Worm (Caenorhabditis elegans) whole organism, late embryonic: Measurements from ENCODE around the gene F09C6.3.

Source experiments
- C08G9.2 ChIP-seq: sonication (generic microtip); optimal IDR thresholded peaks from 2 replicates; lab custom pipeline; 2016; ENCODE audit warnings: mild to moderate bottlenecking, missing genetic modification characterization, moderate library complexity, missing compliant biosample characterization
- F13H6.1 ChIP-seq: sonication (generic microtip); optimal IDR thresholded peaks from 2 replicates; lab custom pipeline; 2016; ENCODE audit warnings: missing genetic modification characterization, missing compliant biosample characterization
- K02D7.2 ChIP-seq: sonication (generic microtip); optimal IDR thresholded peaks from 2 replicates; lab custom pipeline; 2017; ENCODE audit warnings: mild to moderate bottlenecking, missing genetic modification characterization, missing compliant biosample characterization
- K09A11.1 ChIP-seq: sonication (generic microtip); optimal IDR thresholded peaks from 2 replicates; lab custom pipeline; 2017; ENCODE audit warnings: antibody characterized with exemption, mild to moderate bottlenecking, missing genetic modification characterization, missing compliant biosample characterization; ENCODE audit not compliant: insufficient read depth
- T23F11.4 ChIP-seq: fragments of 200-800 bp; sonication (Bioruptor generic); optimal IDR thresholded peaks from 2 replicates; lab custom pipeline; 2018; ENCODE audit warnings: mild to moderate bottlenecking, missing genetic modification characterization, missing compliant biosample characterization
- ceh-18 ChIP-seq: sonication (generic microtip); optimal IDR thresholded peaks from 2 replicates; lab custom pipeline; 2016; ENCODE audit warnings: missing genetic modification characterization, missing compliant biosample characterization
- ceh-19 ChIP-seq: fragments of 200-800 bp; sonication (Bioruptor generic); optimal IDR thresholded peaks from 2 replicates; lab custom pipeline; 2018; ENCODE audit warnings: mild to moderate bottlenecking, missing genetic modification characterization, missing compliant biosample characterization
- ceh-22 ChIP-seq: sonication (generic microtip); optimal IDR thresholded peaks from 2 replicates; lab custom pipeline; 2017; ENCODE audit warnings: missing biosample characterization, missing genetic modification characterization
- ceh-24 ChIP-seq: sonication (generic microtip); optimal IDR thresholded peaks from 2 replicates; lab custom pipeline; 2016; ENCODE audit warnings: mild to moderate bottlenecking, missing genetic modification characterization, missing compliant biosample characterization
- ceh-34 ChIP-seq: sonication (generic microtip); optimal IDR thresholded peaks from 2 replicates; lab custom pipeline; 2016; ENCODE audit warnings: mild to moderate bottlenecking, missing genetic modification characterization, missing compliant biosample characterization
- ceh-48 ChIP-seq: sonication (generic microtip); optimal IDR thresholded peaks from 2 replicates; lab custom pipeline; 2016; ENCODE audit warnings: missing genetic modification characterization, inconsistent platforms, missing compliant biosample characterization
- ceh-9 ChIP-seq: sonication (generic microtip); optimal IDR thresholded peaks from 2 replicates; lab custom pipeline; 2016; ENCODE audit warnings: mild to moderate bottlenecking, missing genetic modification characterization, inconsistent platforms, missing compliant biosample characterization
- che-1 ChIP-seq: sonication (generic microtip); optimal IDR thresholded peaks from 2 replicates; lab custom pipeline; 2016; ENCODE audit warnings: mild to moderate bottlenecking, missing genetic modification characterization, missing compliant biosample characterization
- dmd-4 ChIP-seq: sonication (generic microtip); optimal IDR thresholded peaks from 2 replicates; lab custom pipeline; 2016; ENCODE audit warnings: borderline replicate concordance, missing genetic modification characterization, missing compliant biosample characterization
- dve-1 ChIP-seq: sonication (generic microtip); optimal IDR thresholded peaks from 2 replicates; lab custom pipeline; 2017; ENCODE audit warnings: antibody characterized with exemption, mild to moderate bottlenecking, missing genetic modification characterization, missing compliant biosample characterization
- elt-2 ChIP-seq: sonication (generic microtip); optimal IDR thresholded peaks from 2 replicates; lab custom pipeline; 2016; ENCODE audit warnings: missing genetic modification reagents, missing genetic modification characterization, missing compliant biosample characterization
- eyg-1 ChIP-seq: sonication (generic microtip); optimal IDR thresholded peaks from 2 replicates; lab custom pipeline; 2016; ENCODE audit warnings: missing genotype, missing genetic modification characterization, missing compliant biosample characterization
- fkh-10 ChIP-seq: fragments of 150-350 bp; optimal IDR thresholded peaks from 2 replicates; lab custom pipeline; 2014; ENCODE audit warnings: missing biosample characterization, missing genetic modification reagents, missing genetic modification characterization
- gmeb-2 ChIP-seq: sonication (generic microtip); optimal IDR thresholded peaks from 2 replicates; lab custom pipeline; 2016; ENCODE audit warnings: missing genetic modification characterization, inconsistent platforms, missing compliant biosample characterization
- hlh-6 ChIP-seq: sonication (generic microtip); optimal IDR thresholded peaks from 2 replicates; lab custom pipeline; 2016; ENCODE audit warnings: missing genotype, missing genetic modification characterization, missing compliant biosample characterization
- hlh-8 ChIP-seq: sonication (generic microtip); optimal IDR thresholded peaks from 2 replicates; lab custom pipeline; 2016; ENCODE audit warnings: missing genotype, missing genetic modification characterization, missing compliant biosample characterization
- lim-6 ChIP-seq: sonication (generic microtip); optimal IDR thresholded peaks from 2 replicates; lab custom pipeline; 2016; ENCODE audit warnings: missing genetic modification characterization, missing compliant biosample characterization
- lin-11 ChIP-seq: fragments of 200-800 bp; sonication (Bioruptor generic); optimal IDR thresholded peaks from 2 replicates; lab custom pipeline; 2018; ENCODE audit warnings: mild to moderate bottlenecking, missing genetic modification characterization, missing compliant biosample characterization
- odd-2 ChIP-seq: sonication (generic microtip); optimal IDR thresholded peaks from 2 replicates; lab custom pipeline; 2017; ENCODE audit warnings: antibody characterized with exemption, mild to moderate bottlenecking, missing genetic modification characterization, missing compliant biosample characterization
- pax-1 ChIP-seq: fragments of 150-350 bp; optimal IDR thresholded peaks from 2 replicates; lab custom pipeline; 2014; ENCODE audit warnings: missing biosample characterization, missing genetic modification characterization
- pha-2 ChIP-seq: sonication (generic microtip); optimal IDR thresholded peaks from 2 replicates; lab custom pipeline; 2017; ENCODE audit warnings: mild to moderate bottlenecking, missing genetic modification characterization, missing compliant biosample characterization
- ref-2 ChIP-seq: sonication (generic microtip); optimal IDR thresholded peaks from 2 replicates; lab custom pipeline; 2016; ENCODE audit warnings: missing genetic modification characterization, missing compliant biosample characterization
- sdc-2 ChIP-seq: sonication (generic microtip); optimal IDR thresholded peaks from 2 replicates; lab custom pipeline; 2016; ENCODE audit warnings: missing genotype, missing genetic modification characterization, missing compliant biosample characterization
- syd-9 ChIP-seq: sonication (generic microtip); optimal IDR thresholded peaks from 2 replicates; lab custom pipeline; 2016; ENCODE audit warnings: mild to moderate bottlenecking, missing genetic modification characterization, moderate library complexity, missing compliant biosample characterization
- tbx-2 ChIP-seq: sonication (generic microtip); optimal IDR thresholded peaks from 2 replicates; lab custom pipeline; 2016; ENCODE audit warnings: missing genetic modification characterization, missing compliant biosample characterization
- ttx-3 ChIP-seq: sonication (generic microtip); optimal IDR thresholded peaks from 2 replicates; lab custom pipeline; 2016; ENCODE audit warnings: missing genetic modification reagents, missing genetic modification characterization, missing compliant biosample characterization
- unc-3 ChIP-seq, 2 experiments: fragments of 200-800 bp in 1 of 2; sonication (Bioruptor generic) in 1 of 2; sonication (generic microtip) in 1 of 2; conservative IDR thresholded peaks in 1 of 2; optimal IDR thresholded peaks in 1 of 2; 2 replicates each; pipeline versions ENCODE4 v1.3.6 to Lab custom; 2016 to 2022; ENCODE audit warnings: missing compliant biosample characterization in 2 of 2, missing genetic modification characterization in 2 of 2, missing genetic modification reagents in 1 of 2
- unc-55 ChIP-seq: sonication (generic microtip); optimal IDR thresholded peaks from 2 replicates; lab custom pipeline; 2017; ENCODE audit warnings: missing biosample characterization, missing genetic modification reagents, missing genetic modification characterization
- zip-5 ChIP-seq: sonication (generic microtip); optimal IDR thresholded peaks from 2 replicates; lab custom pipeline; 2016; ENCODE audit warnings: missing genetic modification characterization, missing compliant biosample characterization
- ztf-16 ChIP-seq: sonication (generic microtip); optimal IDR thresholded peaks from 2 replicates; lab custom pipeline; 2017; ENCODE audit warnings: missing genetic modification characterization, missing compliant biosample characterization

The F09C6.3 gene

DNA sequence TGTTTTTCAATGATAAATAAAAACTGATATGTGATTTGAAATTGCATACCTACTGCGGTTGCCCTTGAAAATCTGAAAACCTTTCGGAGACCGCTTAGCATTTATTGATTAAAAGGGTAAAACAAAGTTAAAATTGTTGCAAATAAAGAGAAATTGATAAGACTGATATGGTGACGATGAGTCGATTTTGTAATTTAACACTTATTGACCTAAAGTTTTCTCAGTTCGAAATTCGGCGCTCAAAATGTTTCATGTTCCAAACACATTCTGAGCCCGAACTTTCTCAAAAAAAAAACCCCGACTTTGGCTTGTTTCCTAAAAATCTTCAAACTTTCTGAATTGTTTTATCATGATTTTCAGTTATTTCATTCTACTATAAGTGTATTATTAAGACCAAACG, 39.0 kb downstream of the F09C6.3 start, which contains the start of gene clec-40:
clec-40 (minus strand) TSS at position 101 of the 400 bp plus-strand sequence.
- no peak for TF ChIP-seq lim-6
- TF ChIP-seq K09A11.1, result no peak
- no peak for TF ChIP-seq lin-11
- TF ChIP-seq syd-9 (tag; lab: Kevin White, UChicago), result no peak
- no peak for TF ChIP-seq dve-1 (tag; lab: Kevin White, UChicago)
- TF ChIP-seq zip-5 (tag; lab: Kevin White, UChicago), result no peak
- no peak for TF ChIP-seq unc-3 (GFP tag; conservative IDR thresholded peaks at IDR 0.05; lab: Robert Waterston, UW)
- TF ChIP-seq unc-3 (tag; optimal IDR thresholded peaks at IDR 0.05; lab: Kevin White, UChicago), result no peak
- TF ChIP-seq ttx-3, result no peak
- no peak for TF ChIP-seq pha-2
- TF ChIP-seq ceh-18 (tag; lab: Kevin White, UChicago), result no peak
- TF ChIP-seq ceh-48 (tag; lab: Kevin White, UChicago), result no peak
- TF ChIP-seq, all 69 proteins: peak for 0

ce11 chrV:16840283-16840682, 39.7 kb downstream of the F09C6.3 start:
- no peak for TF ChIP-seq ref-2 (tag; lab: Kevin White, UChicago)
- no peak for TF ChIP-seq odd-2 (tag; lab: Kevin White, UChicago)
- TF ChIP-seq K02D7.2 (tag; lab: Kevin White, UChicago), result no peak
- TF ChIP-seq C08G9.2, result no peak
- no peak for TF ChIP-seq hlh-6 (tag; lab: Kevin White, UChicago)
- no peak for TF ChIP-seq pax-1 (tag; lab: Kevin White, UChicago)
- TF ChIP-seq tbx-2 (tag; lab: Kevin White, UChicago), result no peak
- no peak for TF ChIP-seq ceh-19 (GFP tag; lab: Kevin White, UChicago)
- TF ChIP-seq ztf-16, result no peak
- TF ChIP-seq, all 69 proteins: peak for 0

DNA sequence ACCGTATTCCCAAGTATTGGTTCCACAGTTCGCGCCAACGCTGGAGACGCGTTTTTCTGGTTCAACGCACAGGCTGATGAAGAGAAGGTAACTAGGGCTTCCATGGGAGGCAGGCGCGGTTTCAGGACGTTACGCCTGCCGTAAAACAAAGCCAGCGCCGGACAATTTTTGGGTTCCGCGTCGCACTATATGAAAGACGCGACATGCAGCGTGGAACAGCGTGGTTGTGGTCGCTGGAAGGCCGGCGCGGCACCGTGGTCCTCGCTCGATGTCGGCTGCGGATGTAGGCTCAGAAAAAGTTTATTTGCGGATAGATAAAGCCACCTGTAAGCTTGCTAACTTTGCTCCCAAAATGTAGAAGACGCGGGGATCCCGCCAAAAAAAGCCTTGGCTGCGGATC, 41.5 kb downstream of the F09C6.3 start:
- no peak for TF ChIP-seq unc-55
- no peak for TF ChIP-seq fkh-10 (GFP tag; lab: Kevin White, UChicago)
- no peak for TF ChIP-seq ceh-22 (tag; lab: Kevin White, UChicago)
- TF ChIP-seq hlh-8 (tag; lab: Kevin White, UChicago), result no peak
- no peak for TF ChIP-seq ztf-16
- no peak for TF ChIP-seq eyg-1 (tag; lab: Kevin White, UChicago)
- TF ChIP-seq sdc-2 (tag; lab: Kevin White, UChicago), result no peak
- no peak for TF ChIP-seq odd-2 (tag; lab: Kevin White, UChicago)
- no peak for TF ChIP-seq gmeb-2 (tag; lab: Kevin White, UChicago)
- no peak for TF ChIP-seq unc-3 (GFP tag; conservative IDR thresholded peaks at IDR 0.05; lab: Robert Waterston, UW)
- TF ChIP-seq unc-3 (tag; optimal IDR thresholded peaks at IDR 0.05; lab: Kevin White, UChicago), result no peak
- TF ChIP-seq K02D7.2 (tag; lab: Kevin White, UChicago), result no peak
- no peak for TF ChIP-seq zip-5 (tag; lab: Kevin White, UChicago)
- TF ChIP-seq ceh-24 (tag; lab: Kevin White, UChicago), result no peak

DNA sequence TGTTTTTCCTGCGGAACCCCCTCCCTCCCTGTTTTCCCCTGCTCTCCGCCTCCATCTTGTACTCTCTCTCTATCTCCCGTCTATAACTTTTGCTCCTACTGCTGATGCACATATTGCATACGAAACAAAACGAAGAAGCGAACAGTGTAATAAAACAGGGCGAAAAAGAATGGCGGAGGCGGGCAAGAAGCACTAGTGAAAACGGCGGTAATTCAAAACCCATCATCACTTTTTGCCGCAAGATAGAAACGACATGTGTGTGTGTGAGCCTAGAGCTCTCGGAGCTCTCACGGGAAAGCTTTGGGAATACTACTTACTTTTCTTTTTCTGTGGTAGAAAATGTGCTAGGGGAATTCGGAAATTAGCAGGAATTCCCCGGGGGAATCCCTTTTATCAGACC, 43.9 kb downstream of the F09C6.3 start:
- TF ChIP-seq dmd-4 (tag; lab: Kevin White, UChicago) (no peak), ceh-34 (peak; percentile 56), elt-2 (no peak), ceh-18 (tag; lab: Kevin White, UChicago) (peak; percentile 7)

ce11 chrV:16834989-16835388, 45.0 kb downstream of the F09C6.3 start, which contains the start of gene tni-3:
TSS of gene tni-3 (minus strand) at chrV:16835128.
- no peak for TF ChIP-seq ceh-9 (tag; lab: Kevin White, UChicago)
- TF ChIP-seq pha-2, result no peak
- no peak for TF ChIP-seq F13H6.1 (tag; lab: Kevin White, UChicago)
- no peak for TF ChIP-seq gmeb-2 (tag; lab: Kevin White, UChicago)
- TF ChIP-seq hlh-6 (tag; lab: Kevin White, UChicago), result no peak
- TF ChIP-seq che-1 (tag; lab: Kevin White, UChicago), result no peak
- TF ChIP-seq ceh-34, result no peak
- TF ChIP-seq T23F11.4 (GFP tag; lab: Kevin White, UChicago), result no peak
